Fruit fly (Drosophila melanogaster) whole organism, embryonic: ENCODE measurements around the gene CG11560.

Experiments used
- Abd-B ChIP-seq: fragments of 200-800 bp; sonication (Bioruptor generic); optimal IDR thresholded peaks from 2 replicates; lab custom pipeline; 2018; ENCODE audit warnings: missing biosample characterization, mild to moderate bottlenecking, missing genetic modification characterization, moderate library complexity
- Awh ChIP-seq: fragments of 200-800 bp; sonication (Bioruptor generic); IDR thresholded peaks from 2 replicates; pipeline ENCODE4, ENCODE4 v1.3.6; 2022; ENCODE audit warnings: missing biosample characterization, missing genetic modification characterization
- B-H2 ChIP-seq: fragments of 200-800 bp; sonication (Bioruptor generic); optimal IDR thresholded peaks from 2 replicates; lab custom pipeline; 2018; ENCODE audit warnings: missing biosample characterization, mild to moderate bottlenecking, missing genetic modification characterization
- CG10147 ChIP-seq: fragments of 200-800 bp; sonication (Bioruptor generic); optimal IDR thresholded peaks from 2 replicates; lab custom pipeline; 2019; ENCODE audit warnings: missing biosample characterization, mild to moderate bottlenecking, missing genetic modification characterization, moderate library complexity
- CG10366 ChIP-seq: fragments of 200-800 bp; sonication (Bioruptor generic); IDR thresholded peaks from 2 replicates; pipeline ENCODE4 v1.3.6; 2022; ENCODE audit warnings: missing biosample characterization, missing genetic modification characterization
- CG11398 ChIP-seq: fragments of 200-800 bp; sonication (Bioruptor generic); optimal IDR thresholded peaks from 2 replicates; lab custom pipeline; 2016; ENCODE audit warnings: missing biosample characterization, missing genetic modification characterization
- CG12155 ChIP-seq: fragments of 200-800 bp; sonication (Bioruptor generic); optimal IDR thresholded peaks from 3 replicates; lab custom pipeline; 2016; ENCODE audit warnings: missing biosample characterization, missing genetic modification characterization
- CG12236 ChIP-seq: fragments of 200-800 bp; sonication (Bioruptor generic); optimal IDR thresholded peaks from 2 replicates; lab custom pipeline; 2016; ENCODE audit warnings: missing biosample characterization, missing genetic modification characterization
- CG12391 ChIP-seq: fragments of 200-800 bp; sonication (Bioruptor generic); optimal IDR thresholded peaks from 3 replicates; lab custom pipeline; 2018; ENCODE audit warnings: missing biosample characterization, mild to moderate bottlenecking, missing genetic modification characterization, moderate library complexity
- CG13775 ChIP-seq: fragments of 200-800 bp; sonication (Bioruptor generic); optimal IDR thresholded peaks from 3 replicates; lab custom pipeline; 2017; ENCODE audit warnings: missing biosample characterization, mild to moderate bottlenecking, missing genetic modification characterization
- CG14860 ChIP-seq: fragments of 200-800 bp; sonication (Bioruptor generic); IDR thresholded peaks from 3 replicates; pipeline ENCODE4 v1.3.6; 2022; ENCODE audit warnings: missing biosample characterization, missing genetic modification characterization; ENCODE audit not compliant: partially characterized antibody
- CG16779 ChIP-seq: fragments of 200-800 bp; sonication (Bioruptor generic); IDR thresholded peaks from 2 replicates; pipeline ENCODE4 v1.3.6; 2022; ENCODE audit warnings: missing biosample characterization, missing genetic modification characterization
- CG17361 ChIP-seq: fragments of 200-800 bp; sonication (Bioruptor generic); IDR thresholded peaks from 3 replicates; pipeline ENCODE4 v1.3.6; 2022; ENCODE audit warnings: missing biosample characterization, missing genetic modification characterization
- CG1792 ChIP-seq: fragments of 200-800 bp; sonication (Bioruptor generic); optimal IDR thresholded peaks from 2 replicates; lab custom pipeline; 2016; ENCODE audit warnings: missing biosample characterization, missing genetic modification characterization
- CG18011 ChIP-seq: fragments of 200-800 bp; sonication (Bioruptor generic); optimal IDR thresholded peaks from 2 replicates; lab custom pipeline; 2017; ENCODE audit warnings: missing biosample characterization, missing genetic modification characterization, mild to moderate bottlenecking, moderate library complexity, missing genotype
- CG31388 ChIP-seq: fragments of 200-800 bp; sonication (Bioruptor generic); optimal IDR thresholded peaks from 2 replicates; lab custom pipeline; 2016; ENCODE audit warnings: missing biosample characterization, missing genetic modification characterization
- CG7372 ChIP-seq: fragments of 200-800 bp; sonication (Bioruptor generic); IDR thresholded peaks from 2 replicates; pipeline ENCODE4 v1.3.6; 2022; ENCODE audit warnings: missing biosample characterization, missing genetic modification characterization
- CG9817 ChIP-seq: fragments of 200-800 bp; sonication (Bioruptor generic); optimal IDR thresholded peaks from 2 replicates; lab custom pipeline; 2018; ENCODE audit warnings: missing biosample characterization, mild to moderate bottlenecking, missing genetic modification characterization, moderate library complexity
- CHES-1-like ChIP-seq: fragments of 200-800 bp; sonication (Bioruptor generic); optimal IDR thresholded peaks from 2 replicates; lab custom pipeline; 2016; ENCODE audit warnings: missing biosample characterization, missing genetic modification characterization
- Chrac-16 ChIP-seq: fragments of 200-800 bp; sonication (Bioruptor generic); optimal IDR thresholded peaks from 3 replicates; lab custom pipeline; 2016; ENCODE audit warnings: missing biosample characterization, missing genetic modification characterization
- CkIIα-i1 ChIP-seq: fragments of 200-800 bp; sonication (Bioruptor generic); IDR thresholded peaks from 2 replicates; pipeline ENCODE4 v1.3.6; 2022; ENCODE audit warnings: missing biosample characterization, missing genetic modification characterization
- Dbx ChIP-seq: fragments of 200-800 bp; sonication (Bioruptor generic); IDR thresholded peaks from 3 replicates; pipeline ENCODE4 v1.3.6; 2022; ENCODE audit warnings: missing biosample characterization, missing genetic modification characterization
- Dek ChIP-seq: fragments of 200-800 bp; sonication (Bioruptor generic); optimal IDR thresholded peaks from 3 replicates; lab custom pipeline; 2019; ENCODE audit warnings: missing biosample characterization, mild to moderate bottlenecking, missing genetic modification characterization, moderate library complexity
- Dref ChIP-seq: fragments of 200-800 bp; sonication (Bioruptor generic); IDR thresholded peaks from 2 replicates; pipeline ENCODE4 v1.3.6; 2022; ENCODE audit warnings: missing biosample characterization, missing genetic modification characterization
- GATAe ChIP-seq: fragments of 200-800 bp; sonication (Bioruptor generic); conservative IDR thresholded peaks from 2 replicates; pipeline ENCODE4 v1.3.6; 2022; ENCODE audit warnings: missing biosample characterization, missing genetic modification characterization
- HLHmδ ChIP-seq: fragments of 200-800 bp; sonication (Bioruptor generic); optimal IDR thresholded peaks from 2 replicates; lab custom pipeline; 2018; ENCODE audit warnings: missing biosample characterization, mild to moderate bottlenecking, missing genetic modification characterization, moderate library complexity
- Hmx ChIP-seq: fragments of 200-800 bp; sonication (Bioruptor generic); optimal IDR thresholded peaks from 2 replicates; lab custom pipeline; 2016; ENCODE audit warnings: missing biosample characterization, missing genetic modification characterization
- Hr3 ChIP-seq: fragments of 200-800 bp; sonication (Bioruptor generic); optimal IDR thresholded peaks from 3 replicates; lab custom pipeline; 2016; ENCODE audit warnings: missing biosample characterization, missing genetic modification characterization
- Mad ChIP-seq: fragments of 200-800 bp; sonication (Bioruptor generic); optimal IDR thresholded peaks from 2 replicates; lab custom pipeline; 2016; ENCODE audit warnings: missing biosample characterization, missing genetic modification characterization
- Mes4 ChIP-seq: fragments of 200-800 bp; sonication (Bioruptor generic); optimal IDR thresholded peaks from 2 replicates; lab custom pipeline; 2016; ENCODE audit warnings: missing biosample characterization, missing genetic modification characterization
- NC2β ChIP-seq: fragments of 200-800 bp; sonication (Bioruptor generic); optimal IDR thresholded peaks from 2 replicates; lab custom pipeline; 2016; ENCODE audit warnings: missing biosample characterization, missing genetic modification characterization
- NFAT ChIP-seq: fragments of 200-800 bp; sonication (Bioruptor generic); IDR thresholded peaks from 2 replicates; pipeline ENCODE4 v1.3.6; 2022; ENCODE audit warnings: missing biosample characterization, missing genetic modification characterization
- Ravus ChIP-seq: fragments of 200-800 bp; sonication (Bioruptor generic); IDR thresholded peaks from 2 replicates; pipeline ENCODE4 v1.3.6; 2022; ENCODE audit warnings: missing biosample characterization, missing genetic modification characterization
- Spps ChIP-seq: fragments of 200-800 bp; sonication (Bioruptor generic); optimal IDR thresholded peaks from 2 replicates; lab custom pipeline; 2018; ENCODE audit warnings: missing biosample characterization, mild to moderate bottlenecking, missing genetic modification characterization
- ase ChIP-seq: fragments of 200-800 bp; sonication (Bioruptor generic); IDR thresholded peaks from 3 replicates; pipeline ENCODE4 v1.3.6; 2022; ENCODE audit warnings: missing biosample characterization, missing genetic modification characterization
- bab2 ChIP-seq: fragments of 200-800 bp; sonication (Bioruptor generic); optimal IDR thresholded peaks from 2 replicates; lab custom pipeline; 2016; ENCODE audit warnings: missing biosample characterization, missing genetic modification characterization
- bcd ChIP-seq: fragments of 200-800 bp; sonication (Bioruptor generic); optimal IDR thresholded peaks from 2 replicates; lab custom pipeline; 2017; ENCODE audit warnings: missing biosample characterization, mild to moderate bottlenecking, missing genetic modification characterization
- bsh ChIP-seq, 2 experiments: fragments of 200-800 bp; sonication (Bioruptor generic); optimal IDR thresholded peaks; 2 replicates each; lab custom pipeline; 2017 to 2018; ENCODE audit warnings: mild to moderate bottlenecking in 2 of 2, missing biosample characterization in 2 of 2, missing genetic modification characterization in 2 of 2, moderate library complexity in 1 of 2
- croc ChIP-seq: fragments of 200-800 bp; sonication (Bioruptor generic); conservative IDR thresholded peaks from 3 replicates; pipeline ENCODE4 v1.3.6; 2022; ENCODE audit warnings: missing biosample characterization, missing genetic modification characterization
- exex ChIP-seq: fragments of 200-800 bp; sonication (Bioruptor generic); optimal IDR thresholded peaks from 4 replicates; lab custom pipeline; 2018; ENCODE audit warnings: missing biosample characterization, mild to moderate bottlenecking, missing genetic modification characterization, moderate library complexity
- fu2 ChIP-seq: fragments of 200-800 bp; sonication (Bioruptor generic); optimal IDR thresholded peaks from 2 replicates; lab custom pipeline; 2016; ENCODE audit warnings: missing biosample characterization, missing genetic modification characterization
- h ChIP-seq: fragments of >200 bp; optimal IDR thresholded peaks from 2 replicates; lab custom pipeline; 2017
- jumu ChIP-seq: fragments of 200-800 bp; sonication (Bioruptor generic); optimal IDR thresholded peaks from 3 replicates; lab custom pipeline; 2016; ENCODE audit warnings: missing biosample characterization, missing genetic modification characterization
- odd ChIP-seq: fragments of 200-800 bp; sonication (Bioruptor generic); optimal IDR thresholded peaks from 2 replicates; lab custom pipeline; 2017; ENCODE audit warnings: missing biosample characterization, mild to moderate bottlenecking, missing genetic modification characterization
- pho ChIP-seq: fragments of 200-800 bp; sonication (Bioruptor generic); optimal IDR thresholded peaks from 2 replicates; lab custom pipeline; 2016; ENCODE audit warnings: missing biosample characterization, missing genetic modification characterization
- scrt ChIP-seq: fragments of 200-800 bp; sonication (Bioruptor generic); optimal IDR thresholded peaks from 2 replicates; lab custom pipeline; 2018; ENCODE audit warnings: missing biosample characterization, mild to moderate bottlenecking, missing genetic modification characterization, moderate library complexity
- slou ChIP-seq: fragments of 200-800 bp; sonication (Bioruptor generic); optimal IDR thresholded peaks from 3 replicates; lab custom pipeline; 2016; ENCODE audit warnings: missing biosample characterization, missing genetic modification characterization
- yki ChIP-seq: fragments of >200 bp; optimal IDR thresholded peaks from 3 replicates; lab custom pipeline; 2018
- z ChIP-seq: fragments of 200-800 bp; sonication (Bioruptor generic); IDR thresholded peaks from 3 replicates; pipeline ENCODE4 v1.3.6; 2022; ENCODE audit warnings: missing biosample characterization, missing genetic modification characterization
- zf30C ChIP-seq: fragments of 200-800 bp; sonication (Bioruptor generic); optimal IDR thresholded peaks from 3 replicates; lab custom pipeline; 2018; ENCODE audit warnings: missing biosample characterization, mild to moderate bottlenecking, missing genetic modification characterization

CG11560 gene

DNA sequence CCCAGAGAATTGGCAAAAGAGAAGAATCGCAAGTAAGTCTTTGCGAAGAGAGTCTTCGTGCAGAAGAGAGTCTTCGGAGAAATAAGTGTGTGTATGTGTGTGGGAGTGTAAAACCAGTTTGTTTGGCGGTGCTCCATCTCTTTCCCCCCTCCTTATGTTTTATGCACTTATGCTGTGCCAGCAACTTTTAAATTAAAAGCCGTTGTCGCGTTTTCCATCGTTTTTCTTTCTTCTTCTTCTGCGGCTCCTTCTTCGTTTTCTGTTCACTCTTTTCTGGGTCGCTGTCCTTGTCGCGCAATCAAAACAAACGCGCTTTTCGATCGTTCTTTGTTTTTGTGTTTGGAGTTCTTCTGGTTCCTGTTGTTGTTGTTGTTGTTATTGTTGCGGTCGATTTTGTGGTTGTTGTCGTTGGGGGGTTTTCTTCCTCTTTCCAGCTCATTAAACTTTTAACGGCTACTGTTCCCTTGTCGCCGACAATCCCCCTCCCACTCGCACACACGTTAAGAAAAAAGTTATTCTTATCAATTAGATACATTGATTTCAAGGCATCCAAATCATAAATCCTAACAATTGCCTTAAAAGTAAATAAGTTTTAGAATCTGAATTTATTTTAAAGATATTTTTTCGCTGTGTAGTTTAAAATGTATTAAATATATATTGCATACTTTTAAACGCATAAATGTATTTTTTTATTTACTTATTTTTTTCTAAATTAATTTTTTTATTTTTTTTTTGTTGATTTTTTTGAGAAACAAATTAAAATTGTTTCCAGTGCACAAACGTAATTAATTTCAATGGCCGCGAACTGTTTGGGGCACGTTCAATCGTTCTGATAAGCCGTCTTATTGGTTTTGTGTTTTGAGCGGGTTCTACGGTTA, 8.5 kb upstream of the CG11560 start (continued):
- TF ChIP-seq Hr3 (GFP tag; lab: Kevin White, UChicago) (peak; percentile 81), CG11398 (GFP tag; lab: Kevin White, UChicago) (peak; percentile 36), Awh (GFP tag; lab: Robert Waterston, UW) (0 out of 2 replicates have a peak, but pooled peaks have one; percentile 38), pho (GFP tag; lab: Kevin White, UChicago) (no peak), ase (0 out of 3 replicates have a peak, but pooled peaks have one; percentile 57), Dbx (0 out of 3 replicates have a peak, but pooled peaks have one; percentile 16), Chrac-16 (GFP tag; lab: Kevin White, UChicago) (peak; percentile 78), CG12155 (GFP tag; lab: Kevin White, UChicago) (peak; percentile 44), scrt (GFP tag; lab: Kevin White, UChicago) (no peak), B-H2 (GFP tag; lab: Kevin White, UChicago) (no peak), NFAT (no peak), CG18011 (GFP tag; lab: Kevin White, UChicago) (no peak), CG14860 (GFP tag; lab: Robert Waterston, UW) (no peak), bcd (peak; percentile 73), CG12236 (GFP tag; lab: Kevin White, UChicago) (no peak), jumu (GFP tag; lab: Kevin White, UChicago) (peak; percentile 0), zf30C (GFP tag; lab: Kevin White, UChicago) (peak; percentile 71), CG12391 (tag; lab: Kevin White, UChicago) (peak; percentile 95), Mes4 (GFP tag; lab: Kevin White, UChicago) (no peak), CG10147 (GFP tag; lab: Kevin White, UChicago) (peak; percentile 69), Abd-B (GFP tag; lab: Kevin White, UChicago) (peak; percentile 93), exex (tag; lab: Kevin White, UChicago) (peak; percentile 60), Dref (GFP tag; lab: Robert Waterston, UW) (no peak), z (GFP tag; lab: Robert Waterston, UW) (no peak), fu2 (GFP tag; lab: Kevin White, UChicago) (no peak), Dek (tag; lab: Kevin White, UChicago) (peak; percentile 66), Spps (tag; lab: Kevin White, UChicago) (peak; percentile 95), yki (lab: Kevin White, UChicago) (no peak), CG16779 (GFP tag; lab: Robert Waterston, UW) (no peak), Mad (GFP tag; lab: Kevin White, UChicago) (no peak), bsh (GFP tag; optimal IDR thresholded peaks at IDR 0.05; lab: Kevin White, UChicago) (peak; percentile 52 to 95), CkIIα-i1 (GFP tag; lab: Robert Waterston, UW) (no peak), slou (no peak), croc (peak; percentile 76), odd (peak; percentile 81), h (lab: Kevin White, UChicago) (no peak), HLHmδ (GFP tag; lab: Kevin White, UChicago) (no peak), CG1792 (GFP tag; lab: Kevin White, UChicago) (no peak), CG9817 (tag; lab: Kevin White, UChicago) (peak; percentile 45), GATAe (GFP tag; lab: Robert Waterston, UW) (no peak), Hmx (no peak), CG10366 (GFP tag; lab: Robert Waterston, UW) (peak; percentile 60), NC2β (GFP tag; lab: Kevin White, UChicago) (no peak), CG13775 (peak; percentile 81), CG17361 (GFP tag; lab: Robert Waterston, UW) (peak; percentile 98), CHES-1-like (peak; percentile 6), bab2 (GFP tag; lab: Kevin White, UChicago) (peak; percentile 54), Ravus (no peak; the same call in 1 of the 2 replicates), CG31388 (GFP tag; lab: Kevin White, UChicago) (no peak), CG7372 (GFP tag; lab: Robert Waterston, UW) (peak; percentile 49; the same call in 1 of the 2 replicates)
